Fruit fly (Drosophila melanogaster) whole organism, prepupa: ENCODE data around the gene CG10802.

ENCODE experiments used
- Blimp-1 ChIP-seq: fragments of 200-800 bp; sonication (Bioruptor generic); optimal IDR thresholded peaks from 3 replicates; lab custom pipeline; 2017; ENCODE audit warnings: missing biosample characterization, missing genetic modification characterization, mild to moderate bottlenecking, moderate library complexity, missing genetic modification reagents
- CG6163 ChIP-seq: fragments of 200-800 bp; sonication (Bioruptor generic); IDR thresholded peaks from 3 replicates; pipeline ENCODE4 v1.3.6; 2022; ENCODE audit warnings: missing biosample characterization, missing genetic modification characterization
- Sox14 ChIP-seq: fragments of 200-800 bp; sonication (Bioruptor generic); optimal IDR thresholded peaks from 3 replicates; lab custom pipeline; 2016; ENCODE audit warnings: missing biosample characterization, missing genetic modification characterization
- dac ChIP-seq: fragments of 200-800 bp; sonication (Bioruptor generic); optimal IDR thresholded peaks from 2 replicates; lab custom pipeline; 2017; ENCODE audit warnings: missing biosample characterization, mild to moderate bottlenecking, missing genetic modification characterization

DNA sequence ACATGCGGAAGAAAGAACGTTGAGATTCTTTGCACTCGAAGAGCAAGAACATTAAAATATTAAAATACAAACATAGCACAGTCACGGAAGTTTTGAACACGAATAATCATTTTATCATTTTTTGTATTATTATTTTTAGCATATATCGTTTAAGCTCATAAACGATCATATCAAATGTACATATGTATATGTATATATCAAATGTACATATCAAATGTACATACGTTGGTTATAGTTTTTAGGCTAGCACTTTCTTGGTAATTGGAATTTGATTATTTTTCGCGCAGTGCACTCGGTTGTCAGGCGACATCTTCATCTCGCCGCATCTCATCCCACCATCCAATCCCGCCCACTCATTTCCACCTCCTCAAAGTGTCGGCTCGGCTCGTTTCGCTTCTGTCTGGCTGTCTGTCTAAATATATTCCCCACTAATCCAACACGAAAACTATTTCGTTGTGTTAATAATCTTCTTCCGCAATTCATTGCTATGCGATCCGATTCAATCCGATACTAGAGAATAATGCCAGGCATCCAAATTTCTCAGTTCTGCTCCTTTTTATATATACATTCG lies 27.2 kb upstream of the CG10802 start:
- TF ChIP-seq CG6163 (GFP tag; lab: Robert Waterston, UW) (no peak), Sox14 (GFP tag; lab: Kevin White, UChicago) (no peak), dac (GFP tag; lab: Kevin White, UChicago) (no peak), Blimp-1 (GFP tag; lab: Kevin White, UChicago) (no peak)
